Worm (Caenorhabditis elegans) whole organism, mixed stage, embryonic: ENCODE data around the gene msp-10.

Source experiments
- ceh-39 ChIP-seq: fragments of 150-350 bp; optimal IDR thresholded peaks from 2 replicates; lab custom pipeline; 2014; ENCODE audit warnings: missing biosample characterization, missing genetic modification characterization
- ces-1 ChIP-seq: fragments of 150-350 bp; optimal IDR thresholded peaks from 2 replicates; lab custom pipeline; 2014; ENCODE audit warnings: missing biosample characterization, missing genetic modification reagents, missing genetic modification characterization
- elt-1 ChIP-seq: sonication (generic microtip); optimal IDR thresholded peaks from 2 replicates; lab custom pipeline; 2017; ENCODE audit warnings: missing genetic modification characterization, mild to moderate bottlenecking, missing compliant biosample characterization, antibody characterized with exemption, moderate library complexity, borderline replicate concordance; ENCODE audit not compliant: insufficient read depth
- elt-3 ChIP-seq: fragments of 150-350 bp; optimal IDR thresholded peaks from 2 replicates; lab custom pipeline; 2014; ENCODE audit warnings: missing biosample characterization, missing genetic modification characterization
- ham-2 ChIP-seq: fragments of 200-800 bp; sonication (Bioruptor generic); optimal IDR thresholded peaks from 2 replicates; lab custom pipeline; 2018; ENCODE audit warnings: mild to moderate bottlenecking, missing genetic modification characterization, missing compliant biosample characterization
- lsy-2 ChIP-seq: fragments of 150-350 bp; optimal IDR thresholded peaks from 2 replicates; lab custom pipeline; 2014; ENCODE audit warnings: missing biosample characterization, missing genetic modification characterization
- nhr-12 ChIP-seq: fragments of 150-350 bp; optimal IDR thresholded peaks from 2 replicates; lab custom pipeline; 2014; ENCODE audit warnings: missing biosample characterization, missing genetic modification characterization
- nhr-237 ChIP-seq: fragments of 150-350 bp; optimal IDR thresholded peaks from 2 replicates; lab custom pipeline; 2014; ENCODE audit warnings: missing biosample characterization, missing genetic modification characterization
- nhr-28 ChIP-seq: fragments of 150-350 bp; optimal IDR thresholded peaks from 2 replicates; lab custom pipeline; 2014; ENCODE audit warnings: missing biosample characterization, missing genetic modification characterization
- snpc-4 ChIP-seq: fragments of 150-350 bp; optimal IDR thresholded peaks from 2 replicates; lab custom pipeline; 2014; ENCODE audit warnings: missing biosample characterization, missing genetic modification characterization
- sptf-1 ChIP-seq: sonication (generic microtip); optimal IDR thresholded peaks from 2 replicates; lab custom pipeline; 2017; ENCODE audit warnings: mild to moderate bottlenecking, missing genetic modification characterization, moderate library complexity, missing compliant biosample characterization
- unc-62 ChIP-seq: fragments of 150-350 bp; optimal IDR thresholded peaks from 2 replicates; lab custom pipeline; 2014; ENCODE audit warnings: missing biosample characterization, missing genetic modification reagents, missing genetic modification characterization

DNA sequence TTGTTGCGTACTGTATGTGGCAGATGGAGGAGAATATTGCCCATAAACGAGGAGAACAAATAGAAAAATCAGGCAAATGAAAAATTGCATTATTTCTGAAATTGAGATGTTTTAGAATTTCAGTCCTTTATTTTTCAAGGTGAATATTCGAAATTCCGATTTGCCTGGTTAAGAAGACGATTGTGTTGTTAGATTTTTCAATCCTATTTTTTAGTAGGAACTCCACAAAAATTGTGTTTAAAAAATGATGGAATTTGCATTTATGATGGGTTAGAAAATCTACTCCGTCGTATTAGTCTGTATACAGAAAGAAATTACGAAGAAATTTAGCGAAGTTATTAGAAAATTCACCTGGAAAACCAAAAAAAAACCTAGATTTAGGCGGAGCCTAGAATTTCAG lies 22.0 kb upstream of the msp-10 start, which contains the start of gene egl-20:
- TF ChIP-seq elt-3 (tag; lab: Kevin White, UChicago) (no peak), nhr-28 (tag; lab: Kevin White, UChicago) (no peak), ces-1 (GFP tag; lab: Kevin White, UChicago) (no peak), lsy-2 (tag; lab: Kevin White, UChicago) (no peak), sptf-1 (tag; lab: Kevin White, UChicago) (no peak), nhr-237 (tag; lab: Kevin White, UChicago) (no peak), snpc-4 (tag; lab: Kevin White, UChicago) (no peak), ceh-39 (no peak), nhr-12 (no peak), unc-62 (GFP tag; lab: Kevin White, UChicago) (no peak), ham-2 (no peak), elt-1 (tag; lab: Kevin White, UChicago) (no peak)
